Worm (Caenorhabditis elegans) whole organism, L3 larva: ENCODE results near the gene fut-8.

Experiments
- R02D3.7 ChIP-seq: fragments of 150-350 bp; optimal IDR thresholded peaks from 2 replicates; lab custom pipeline; 2014; ENCODE audit warnings: missing biosample characterization, missing genetic modification characterization
- ama-1 ChIP-seq: fragments of 150-350 bp; optimal IDR thresholded peaks from 2 replicates; lab custom pipeline; 2018
- ceh-28 ChIP-seq: fragments of 150-350 bp; optimal IDR thresholded peaks from 2 replicates; lab custom pipeline; 2014; ENCODE audit warnings: missing biosample characterization, missing genetic modification reagents, missing genetic modification characterization
- elt-1 ChIP-seq: fragments of 150-350 bp; optimal IDR thresholded peaks from 2 replicates; lab custom pipeline; 2014; ENCODE audit warnings: missing biosample characterization, missing genetic modification characterization
- fos-1 ChIP-seq: fragments of 150-350 bp; optimal IDR thresholded peaks from 2 replicates; lab custom pipeline; 2014; ENCODE audit warnings: missing biosample characterization, missing genetic modification characterization
- nhr-25 ChIP-seq: sonication (generic microtip); optimal IDR thresholded peaks from 2 replicates; lab custom pipeline; 2017; ENCODE audit warnings: missing biosample characterization, missing genetic modification characterization
- nhr-28 ChIP-seq: fragments of 150-350 bp; optimal IDR thresholded peaks from 2 replicates; lab custom pipeline; 2014; ENCODE audit warnings: missing biosample characterization, missing genetic modification characterization
- pha-4 ChIP-seq: fragments of 150-350 bp; optimal IDR thresholded peaks from 2 replicates; lab custom pipeline; 2014; ENCODE audit warnings: missing biosample characterization, missing genetic modification reagents, missing genetic modification characterization
- pqm-1 ChIP-seq: fragments of 150-350 bp; optimal IDR thresholded peaks from 2 replicates; lab custom pipeline; 2017; ENCODE audit warnings: missing biosample characterization, missing genetic modification characterization, inconsistent platforms
- tbx-2 ChIP-seq: sonication (generic microtip); optimal IDR thresholded peaks from 2 replicates; lab custom pipeline; 2016; ENCODE audit warnings: mild to moderate bottlenecking, missing genetic modification characterization, missing compliant biosample characterization
- unc-39 ChIP-seq: sonication (generic microtip); optimal IDR thresholded peaks from 4 replicates; lab custom pipeline; 2017; ENCODE audit warnings: missing biosample characterization, missing genetic modification characterization
- unc-62 ChIP-seq: fragments of 150-350 bp; sonication (generic microtip); optimal IDR thresholded peaks from 4 replicates; lab custom pipeline; 2014; ENCODE audit warnings: missing biosample characterization, missing genetic modification reagents, missing genetic modification characterization

- no peak for TF ChIP-seq pha-4 (tag; lab: Kevin White, UChicago)
- TF ChIP-seq ama-1, result no peak
- TF ChIP-seq ceh-28 (tag; lab: Kevin White, UChicago), result no peak
- no peak for TF ChIP-seq elt-1 (tag; lab: Kevin White, UChicago)
- no peak for TF ChIP-seq nhr-28 (tag; lab: Kevin White, UChicago)
- TF ChIP-seq unc-62, result no peak
- TF ChIP-seq R02D3.7 (tag; lab: Kevin White, UChicago), result no peak
- TF ChIP-seq nhr-25 (tag; lab: Kevin White, UChicago), result no peak
- no peak for TF ChIP-seq unc-39 (tag; lab: Kevin White, UChicago)
- TF ChIP-seq pqm-1, result no peak
- TF ChIP-seq fos-1 (tag; lab: Kevin White, UChicago), result no peak
- no peak for TF ChIP-seq tbx-2 (tag; lab: Kevin White, UChicago)
These were observed 27.2 kb downstream of the fut-8 start for ce11 chrV:5963092-5963491.
